Fruit fly (Drosophila melanogaster): Measurements from ENCODE around the gene gogo.

DNA sequence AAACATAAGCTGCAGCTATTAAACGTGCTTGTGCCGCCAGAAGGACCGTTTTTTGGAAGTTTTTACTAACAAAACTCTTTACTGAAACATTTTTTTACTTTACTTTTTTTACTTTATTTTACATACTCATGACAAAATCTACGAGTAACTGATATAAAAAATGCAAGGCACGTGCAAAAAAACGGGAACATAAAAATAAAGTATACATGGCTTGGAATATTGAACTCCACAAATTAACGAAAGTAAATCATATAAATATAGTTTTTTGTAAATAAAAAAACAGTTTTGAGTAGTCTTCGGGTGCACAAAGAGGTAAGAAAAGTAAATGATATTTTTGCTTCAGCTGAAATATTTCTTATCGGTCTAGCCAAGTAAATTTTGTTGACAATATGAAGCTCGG is 25.7 kb upstream of the gogo start, which contains the start of gene Spn77Bb:
- TF ChIP-seq Mnt (GFP tag; optimal IDR thresholded peaks at IDR 0.05) (no peak), ovo (GFP tag; optimal IDR thresholded peaks at IDR 0.05) (no peak), CG33017 (tag; optimal IDR thresholded peaks at IDR 0.05) (no peak), Clk (GFP tag; optimal IDR thresholded peaks at IDR 0.05) (no peak), CG5204 (GFP tag; optimal IDR thresholded peaks at IDR 0.05) (no peak), CG1620 (GFP tag; optimal IDR thresholded peaks at IDR 0.05) (no peak), pad (GFP tag; optimal IDR thresholded peaks at IDR 0.05) (no peak), toe (GFP tag; optimal IDR thresholded peaks at IDR 0.05) (no peak), CG7045 (GFP tag; optimal IDR thresholded peaks at IDR 0.05) (no peak), CG14711 (tag; optimal IDR thresholded peaks at IDR 0.05) (no peak), kay (GFP tag; ENCODE audit: borderline replicate concordance) (no peak)

Measured in whole organism, adult.